Worm (Caenorhabditis elegans) whole organism, L3 larva: ENCODE results near the gene snf-10.

Experiments used
- aly-2 ChIP-seq: fragments of 150-350 bp; optimal IDR thresholded peaks from 2 replicates; lab custom pipeline; 2014; ENCODE audit warnings: missing biosample characterization, missing genetic modification characterization
- mdl-1 ChIP-seq: fragments of 150-350 bp; optimal IDR thresholded peaks from 2 replicates; lab custom pipeline; 2014; ENCODE audit warnings: missing biosample characterization, missing genetic modification characterization
- nhr-25 ChIP-seq: sonication (generic microtip); optimal IDR thresholded peaks from 2 replicates; lab custom pipeline; 2017; ENCODE audit warnings: missing biosample characterization, missing genetic modification characterization
- nhr-77 ChIP-seq: fragments of 150-350 bp; optimal IDR thresholded peaks from 2 replicates; lab custom pipeline; 2014; ENCODE audit warnings: missing biosample characterization, missing genetic modification characterization
- snpc-4 ChIP-seq: fragments of 150-350 bp; optimal IDR thresholded peaks from 2 replicates; lab custom pipeline; 2014; ENCODE audit warnings: missing biosample characterization, missing genetic modification characterization
- unc-39 ChIP-seq: sonication (generic microtip); optimal IDR thresholded peaks from 4 replicates; lab custom pipeline; 2017; ENCODE audit warnings: missing biosample characterization, missing genetic modification characterization

- TF ChIP-seq unc-39 (tag; lab: Kevin White, UChicago) (no peak), nhr-25 (tag; lab: Kevin White, UChicago) (no peak), aly-2 (tag; lab: Kevin White, UChicago) (no peak), nhr-77 (tag; lab: Kevin White, UChicago) (no peak), mdl-1 (no peak), snpc-4 (tag; lab: Kevin White, UChicago) (no peak)
Measured at ce11 chrV:10457247-10457646, 16.6 kb upstream of the snf-10 start, which contains the start of gene F22E12.1.
